Fruit fly (Drosophila melanogaster): ENCODE results near the gene CG32085.

DNA sequence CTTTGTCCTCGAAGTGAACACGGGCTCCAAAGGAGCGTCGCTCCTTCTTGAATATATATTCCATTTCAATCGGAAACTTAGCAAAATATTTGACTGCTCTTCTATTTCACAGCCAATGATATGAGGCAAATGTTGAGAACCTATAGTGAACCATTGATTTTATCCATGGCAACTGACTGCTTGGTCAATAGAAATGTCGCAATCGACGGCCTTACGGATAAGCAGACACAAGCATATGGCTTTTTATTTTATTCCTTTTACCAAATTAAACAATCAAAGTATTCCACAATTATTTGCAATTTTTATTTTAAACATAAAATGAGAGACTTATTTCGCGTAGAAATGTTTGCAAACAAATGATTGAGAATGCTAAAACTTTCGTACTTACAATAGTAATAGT is 19.0 kb upstream of the CG32085 start, which contains the start of gene Dnai2:
- TF ChIP-seq CTCF (optimal IDR thresholded peaks at IDR 0.05) (no peak), CG8478 (optimal IDR thresholded peaks at IDR 0.05) (no peak)
